Worm (Caenorhabditis elegans) whole organism, early embryonic: ENCODE results near the gene str-174.

ENCODE experiments used
- B0310.2 ChIP-seq: sonication (generic microtip); optimal IDR thresholded peaks from 2 replicates; lab custom pipeline; 2016; ENCODE audit warnings: mild to moderate bottlenecking, missing genetic modification characterization, missing compliant biosample characterization
- aly-1 ChIP-seq: sonication (generic microtip); optimal IDR thresholded peaks from 2 replicates; lab custom pipeline; 2016; ENCODE audit warnings: missing genetic modification characterization, missing compliant biosample characterization
- ama-1 ChIP-seq: fragments of 150-350 bp; optimal IDR thresholded peaks from 2 replicates; lab custom pipeline; 2014
- ceh-36 ChIP-seq: sonication (generic microtip); optimal IDR thresholded peaks from 2 replicates; lab custom pipeline; 2016; ENCODE audit warnings: missing genetic modification characterization, inconsistent platforms, missing compliant biosample characterization
- pes-1 ChIP-seq: fragments of 200-800 bp; sonication (Bioruptor generic); IDR thresholded peaks from 2 replicates; pipeline ENCODE4 v1.3.6; 2022; ENCODE audit warnings: missing genetic modification reagents, missing genetic modification characterization, missing compliant biosample characterization
- tbx-11 ChIP-seq: fragments of 200-800 bp; sonication (Bioruptor generic); IDR thresholded peaks from 2 replicates; pipeline ENCODE4 v1.3.6; 2022; ENCODE audit warnings: missing genetic modification characterization, missing compliant biosample characterization
- tra-4 ChIP-seq: sonication (generic microtip); optimal IDR thresholded peaks from 2 replicates; lab custom pipeline; 2017; ENCODE audit warnings: missing genetic modification characterization, missing compliant biosample characterization

DNA sequence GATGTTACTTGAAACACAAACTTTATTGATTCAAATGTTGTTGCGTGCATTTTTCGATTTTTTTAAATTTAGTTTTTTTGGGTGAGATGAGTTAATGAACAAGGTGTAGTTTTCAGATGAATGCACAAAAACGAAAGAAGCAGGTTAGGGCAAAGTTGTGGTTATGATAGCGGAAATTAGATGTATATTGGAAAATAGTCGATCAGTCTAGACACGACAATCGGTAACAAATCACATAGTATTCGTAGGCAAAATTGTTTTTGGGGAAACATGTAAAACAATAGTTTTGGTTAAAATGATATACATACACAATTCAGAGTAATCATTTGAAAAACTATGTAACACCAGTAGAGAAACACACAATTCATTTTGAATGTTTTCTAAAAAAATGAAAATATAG is 6.9 kb downstream of the str-174 start, which contains the start of gene str-172:
- no peak for TF ChIP-seq tbx-11 (GFP tag; lab: Robert Waterston, UW)
- no peak for TF ChIP-seq pes-1 (GFP tag; lab: Robert Waterston, UW)
- no peak for TF ChIP-seq ama-1 (lab: Kevin White, UChicago)
- TF ChIP-seq aly-1 (tag; lab: Kevin White, UChicago): no peak
- no peak for TF ChIP-seq tra-4 (tag; lab: Kevin White, UChicago)
- no peak for TF ChIP-seq B0310.2 (tag; lab: Kevin White, UChicago)
- no peak for TF ChIP-seq ceh-36 (tag; lab: Kevin White, UChicago)
